Fruit fly (Drosophila melanogaster): ENCODE data around the gene CG8031.

The CG8031 gene

dm6 chr3R:12960227-12960626 lies 50.9 kb downstream of the CG8031 start:
- TF ChIP-seq Pif1B (GFP tag; optimal IDR thresholded peaks at IDR 0.05): no peak
- no peak for TF ChIP-seq CG32121 (GFP tag; IDR thresholded peaks at IDR 0.05)
- peak; percentile 47 for TF ChIP-seq EcR (GFP tag; optimal IDR thresholded peaks at IDR 0.05)
- no peak for TF ChIP-seq CG8159 (tag; optimal IDR thresholded peaks at IDR 0.05)
- TF ChIP-seq Snoo (tag; optimal IDR thresholded peaks at IDR 0.05): no peak
- 0 out of 3 replicates have a peak, but pooled peaks have one; percentile 16 for TF ChIP-seq CG4496 (GFP tag; IDR thresholded peaks at IDR 0.05)
- no peak for TF ChIP-seq rn (GFP tag; IDR thresholded peaks at IDR 0.05)
- no peak for TF ChIP-seq Pif1A (GFP tag; optimal IDR thresholded peaks at IDR 0.05)

Data from whole organism, pupa.